Fruit fly (Drosophila melanogaster) whole organism, embryonic: Measurements from ENCODE around the gene CG11836.
A peak's percentile ranks its signal among the peaks of the same experiment; 100 is the strongest.

ENCODE experiments used
- BEAF-32 ChIP-seq: fragments of 200-800 bp; sonication (Bioruptor generic); optimal IDR thresholded peaks from 3 replicates; lab custom pipeline; 2017; ENCODE audit warnings: missing biosample characterization, missing genetic modification characterization, mild to moderate bottlenecking, moderate library complexity, missing genetic modification reagents
- BtbVII ChIP-seq: fragments of 200-800 bp; sonication (Bioruptor generic); optimal IDR thresholded peaks from 3 replicates; lab custom pipeline; 2017; ENCODE audit warnings: missing biosample characterization, mild to moderate bottlenecking, missing genetic modification characterization
- CG11696 ChIP-seq: fragments of 200-800 bp; sonication (Bioruptor generic); IDR thresholded peaks from 2 replicates; pipeline ENCODE4 v1.3.6; 2022; ENCODE audit warnings: missing biosample characterization, missing genetic modification characterization
- CG12219 ChIP-seq: fragments of 200-800 bp; sonication (Bioruptor generic); optimal IDR thresholded peaks from 3 replicates; lab custom pipeline; 2018; ENCODE audit warnings: missing biosample characterization, mild to moderate bottlenecking, missing genetic modification characterization
- CG15514 ChIP-seq: fragments of 200-800 bp; sonication (Bioruptor generic); optimal IDR thresholded peaks from 3 replicates; lab custom pipeline; 2017; ENCODE audit warnings: missing biosample characterization, missing genetic modification characterization, mild to moderate bottlenecking, moderate library complexity, missing genetic modification reagents
- CG1603 ChIP-seq: fragments of 200-800 bp; sonication (Bioruptor generic); optimal IDR thresholded peaks from 2 replicates; lab custom pipeline; 2019; ENCODE audit warnings: missing biosample characterization, mild to moderate bottlenecking, missing genetic modification characterization, moderate library complexity
- CG17359 ChIP-seq: fragments of 200-800 bp; sonication (Bioruptor generic); optimal IDR thresholded peaks from 3 replicates; lab custom pipeline; 2018; ENCODE audit warnings: missing biosample characterization, mild to moderate bottlenecking, missing genetic modification characterization, moderate library complexity
- CG1832 ChIP-seq: fragments of 200-800 bp; sonication (Bioruptor generic); optimal IDR thresholded peaks from 2 replicates; lab custom pipeline; 2017; ENCODE audit warnings: missing biosample characterization, mild to moderate bottlenecking, missing genetic modification characterization, inconsistent platforms
- CG42726 ChIP-seq: fragments of 200-800 bp; sonication (Bioruptor generic); IDR thresholded peaks from 2 replicates; pipeline ENCODE4 v1.3.6; 2022; ENCODE audit warnings: missing biosample characterization, missing genetic modification characterization; ENCODE audit not compliant: partially characterized antibody
- CG5180 ChIP-seq: fragments of 200-800 bp; sonication (Bioruptor generic); optimal IDR thresholded peaks from 3 replicates; lab custom pipeline; 2017; ENCODE audit warnings: missing biosample characterization, missing genetic modification characterization, mild to moderate bottlenecking, moderate library complexity, missing genetic modification reagents
- CG6689 ChIP-seq: fragments of 200-800 bp; sonication (Bioruptor generic); IDR thresholded peaks from 2 replicates; pipeline ENCODE4 v1.3.6; 2022; ENCODE audit warnings: missing biosample characterization, missing genetic modification characterization
- CG7987 ChIP-seq: fragments of 200-800 bp; sonication (Bioruptor generic); optimal IDR thresholded peaks from 2 replicates; lab custom pipeline; 2018; ENCODE audit warnings: missing biosample characterization, mild to moderate bottlenecking, missing genetic modification characterization, moderate library complexity
- CG9817 ChIP-seq: fragments of 200-800 bp; sonication (Bioruptor generic); optimal IDR thresholded peaks from 2 replicates; lab custom pipeline; 2018; ENCODE audit warnings: missing biosample characterization, mild to moderate bottlenecking, missing genetic modification characterization, moderate library complexity
- CHES-1-like ChIP-seq: fragments of 200-800 bp; sonication (Bioruptor generic); optimal IDR thresholded peaks from 2 replicates; lab custom pipeline; 2016; ENCODE audit warnings: missing biosample characterization, missing genetic modification characterization
- D ChIP-seq, 2 experiments: fragments of 200-800 bp in 1 of 2; fragments of >200 bp in 1 of 2; sonication (Bioruptor generic) in 1 of 2; optimal IDR thresholded peaks; 2 replicates in 1 of 2; 3 replicates in 1 of 2; lab custom pipeline; 2017; ENCODE audit warnings: mild to moderate bottlenecking in 1 of 2, missing biosample characterization in 1 of 2, missing genetic modification characterization in 1 of 2, missing genetic modification reagents in 1 of 2
- Dp ChIP-seq: fragments of 200-800 bp; sonication (Bioruptor generic); optimal IDR thresholded peaks from 2 replicates; lab custom pipeline; 2018; ENCODE audit warnings: missing biosample characterization, mild to moderate bottlenecking, missing genetic modification characterization, moderate library complexity
- Hand ChIP-seq: fragments of 200-800 bp; sonication (Bioruptor generic); optimal IDR thresholded peaks from 2 replicates; lab custom pipeline; 2017; ENCODE audit warnings: mild to moderate bottlenecking, missing biosample characterization, missing genetic modification reagents, missing genetic modification characterization
- HmgZ ChIP-seq: fragments of 200-800 bp; sonication (Bioruptor generic); optimal IDR thresholded peaks from 2 replicates; lab custom pipeline; 2018; ENCODE audit warnings: missing biosample characterization, mild to moderate bottlenecking, missing genetic modification characterization
- Hmr ChIP-seq: fragments of 200-800 bp; sonication (Bioruptor generic); optimal IDR thresholded peaks from 3 replicates; lab custom pipeline; 2017; ENCODE audit warnings: mild to moderate bottlenecking, missing biosample characterization, missing genetic modification reagents, missing genetic modification characterization
- Med ChIP-seq: fragments of 200-800 bp; sonication (Bioruptor generic); peaks from one replicate; lab custom pipeline; 2016; ENCODE audit warnings: missing biosample characterization, missing genetic modification characterization, mild to moderate bottlenecking, inconsistent platforms, moderate library complexity
- NK7.1 ChIP-seq: fragments of 200-800 bp; sonication (Bioruptor generic); optimal IDR thresholded peaks from 3 replicates; lab custom pipeline; 2016; ENCODE audit warnings: missing biosample characterization, missing genetic modification characterization
- PHDP ChIP-seq: fragments of 200-800 bp; sonication (Bioruptor generic); optimal IDR thresholded peaks from 3 replicates; lab custom pipeline; 2018; ENCODE audit warnings: missing biosample characterization, mild to moderate bottlenecking, missing genetic modification characterization, moderate library complexity
- Pdp1 ChIP-seq, 2 experiments: fragments of 200-800 bp; sonication (Bioruptor generic); optimal IDR thresholded peaks; 3 replicates each; lab custom pipeline; 2016; ENCODE audit warnings: missing biosample characterization in 2 of 2, missing genetic modification characterization in 2 of 2, mild to moderate bottlenecking in 1 of 2, moderate library complexity in 1 of 2
- Stat92E ChIP-seq, 3 experiments: fragments of >200 bp in 2 of 3; fragments of 200-800 bp in 1 of 3; sonication (Bioruptor generic) in 1 of 3; optimal IDR thresholded peaks; 2 replicates each; lab custom pipeline; 2017 to 2019; ENCODE audit warnings: missing biosample characterization in 3 of 3, missing genetic modification characterization in 3 of 3, mild to moderate bottlenecking in 1 of 3, moderate library complexity in 1 of 3
- Trl ChIP-seq, 3 experiments: fragments of >200 bp in 2 of 3; fragments of 200-800 bp in 1 of 3; sonication (Bioruptor generic) in 1 of 3; optimal IDR thresholded peaks; 2 replicates in 1 of 3; 3 replicates in 2 of 3; lab custom pipeline; 2016 to 2017; ENCODE audit warnings: missing biosample characterization in 1 of 3, missing genetic modification characterization in 1 of 3
- bcd ChIP-seq: fragments of 200-800 bp; sonication (Bioruptor generic); optimal IDR thresholded peaks from 2 replicates; lab custom pipeline; 2017; ENCODE audit warnings: missing biosample characterization, mild to moderate bottlenecking, missing genetic modification characterization
- caup ChIP-seq: fragments of 200-800 bp; sonication (Bioruptor generic); optimal IDR thresholded peaks from 3 replicates; lab custom pipeline; 2017; ENCODE audit warnings: missing biosample characterization, mild to moderate bottlenecking, missing genetic modification characterization, moderate library complexity; ENCODE audit not compliant: severe bottlenecking
- crp ChIP-seq, 2 experiments: fragments of 200-800 bp; sonication (Bioruptor generic); optimal IDR thresholded peaks; 2 replicates in 1 of 2; 3 replicates in 1 of 2; lab custom pipeline; 2017; ENCODE audit warnings: missing biosample characterization in 2 of 2, missing genetic modification characterization in 2 of 2, mild to moderate bottlenecking in 1 of 2, moderate library complexity in 1 of 2
- cwo ChIP-seq: fragments of 200-800 bp; sonication (Bioruptor generic); optimal IDR thresholded peaks from 3 replicates; lab custom pipeline; 2017; ENCODE audit warnings: missing biosample characterization, missing genetic modification characterization, mild to moderate bottlenecking, moderate library complexity, missing genetic modification reagents
- ftz-f1 ChIP-seq: fragments of 200-800 bp; sonication (Bioruptor generic); optimal IDR thresholded peaks from 2 replicates; lab custom pipeline; 2016; ENCODE audit warnings: missing biosample characterization, missing genetic modification characterization
- gcm ChIP-seq: fragments of 200-800 bp; sonication (Bioruptor generic); optimal IDR thresholded peaks from 2 replicates; lab custom pipeline; 2019; ENCODE audit warnings: missing biosample characterization, mild to moderate bottlenecking, missing genetic modification characterization, moderate library complexity
- gcm2 ChIP-seq: fragments of 200-800 bp; sonication (Bioruptor generic); optimal IDR thresholded peaks from 2 replicates; lab custom pipeline; 2016; ENCODE audit warnings: missing biosample characterization, missing genetic modification characterization
- grn ChIP-seq: fragments of 200-800 bp; sonication (Bioruptor generic); optimal IDR thresholded peaks from 3 replicates; lab custom pipeline; 2017; ENCODE audit warnings: missing biosample characterization, missing genetic modification characterization
- gro ChIP-seq: fragments of 200-800 bp; sonication (Bioruptor generic); optimal IDR thresholded peaks from 2 replicates; lab custom pipeline; 2016; ENCODE audit warnings: missing biosample characterization, missing genetic modification characterization
- her ChIP-seq: fragments of 200-800 bp; sonication (Bioruptor generic); optimal IDR thresholded peaks from 2 replicates; lab custom pipeline; 2016; ENCODE audit warnings: missing biosample characterization, missing genetic modification characterization
- ind ChIP-seq: fragments of 200-800 bp; sonication (Bioruptor generic); optimal IDR thresholded peaks from 3 replicates; lab custom pipeline; 2016; ENCODE audit warnings: missing biosample characterization, missing genetic modification characterization
- jumu ChIP-seq: fragments of 200-800 bp; sonication (Bioruptor generic); optimal IDR thresholded peaks from 3 replicates; lab custom pipeline; 2016; ENCODE audit warnings: missing biosample characterization, missing genetic modification characterization
- kay ChIP-seq: fragments of 200-800 bp; sonication (Bioruptor generic); optimal IDR thresholded peaks from 2 replicates; lab custom pipeline; 2016; ENCODE audit warnings: missing biosample characterization, missing genetic modification characterization
- mirr ChIP-seq: fragments of 200-800 bp; sonication (Bioruptor generic); optimal IDR thresholded peaks from 3 replicates; lab custom pipeline; 2018; ENCODE audit warnings: missing biosample characterization, mild to moderate bottlenecking, missing genetic modification characterization
- nau ChIP-seq: fragments of 200-800 bp; sonication (Bioruptor generic); optimal IDR thresholded peaks from 3 replicates; lab custom pipeline; 2017; ENCODE audit warnings: missing biosample characterization, mild to moderate bottlenecking, missing genetic modification characterization, missing genetic modification reagents
- p53 ChIP-seq: fragments of 200-800 bp; sonication (Bioruptor generic); optimal IDR thresholded peaks from 2 replicates; lab custom pipeline; 2016; ENCODE audit warnings: missing biosample characterization, missing genetic modification characterization
- pita ChIP-seq: fragments of 200-800 bp; sonication (Bioruptor generic); optimal IDR thresholded peaks from 2 replicates; lab custom pipeline; 2017; ENCODE audit warnings: missing biosample characterization, mild to moderate bottlenecking, missing genetic modification characterization
- pzg ChIP-seq: fragments of 200-800 bp; sonication (Bioruptor generic); optimal IDR thresholded peaks from 3 replicates; lab custom pipeline; 2018; ENCODE audit warnings: missing biosample characterization, mild to moderate bottlenecking, missing genetic modification characterization, moderate library complexity
- sqz ChIP-seq: fragments of 200-800 bp; sonication (Bioruptor generic); optimal IDR thresholded peaks from 3 replicates; lab custom pipeline; 2018; ENCODE audit warnings: missing biosample characterization, mild to moderate bottlenecking, missing genetic modification characterization
- trh ChIP-seq: fragments of 200-800 bp; sonication (Bioruptor generic); optimal IDR thresholded peaks from 2 replicates; lab custom pipeline; 2016; ENCODE audit warnings: missing biosample characterization, missing genetic modification characterization

Gene CG11836

DNA sequence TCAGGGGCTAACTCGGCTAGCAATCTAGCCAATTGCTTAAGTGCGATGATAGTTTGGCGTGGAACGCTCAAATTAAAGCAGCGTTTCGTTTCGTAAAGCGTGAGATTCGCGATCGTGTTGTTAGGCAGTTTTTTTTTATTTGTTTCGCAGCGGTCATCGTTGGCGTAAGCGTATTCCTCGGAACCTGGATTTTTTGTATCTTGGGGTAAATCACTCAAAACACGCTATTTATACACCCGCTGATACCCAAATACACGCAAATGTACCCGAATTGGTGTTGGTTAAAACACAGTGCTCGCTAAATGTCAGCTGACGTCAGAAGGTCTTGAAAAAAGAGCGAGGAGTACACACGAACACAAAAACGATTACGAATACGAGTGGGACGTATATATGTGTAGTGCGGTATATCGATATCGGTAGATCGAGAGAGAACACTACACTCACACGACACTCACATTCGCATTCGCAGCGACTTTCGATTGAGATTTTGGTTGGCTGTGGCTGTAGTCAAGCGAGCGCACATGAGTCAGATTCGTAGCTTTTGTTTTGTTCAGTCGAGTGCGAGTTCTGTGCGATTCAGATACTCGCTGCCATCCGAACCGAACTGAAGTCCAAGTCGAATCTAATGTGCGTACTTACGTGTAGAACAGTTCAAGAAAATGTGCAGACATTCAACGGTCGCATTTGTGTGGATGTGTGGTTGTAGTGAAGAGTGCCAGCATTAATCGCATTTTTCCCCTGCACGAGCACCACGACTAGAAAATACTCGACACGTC lies 21.0 kb upstream of the CG11836 start (continued):
- TF ChIP-seq BEAF-32 (GFP tag; lab: Kevin White, UChicago), result peak; percentile 46
- TF ChIP-seq ind (GFP tag; lab: Kevin White, UChicago), result no peak
- TF ChIP-seq CG6689 (GFP tag; lab: Robert Waterston, UW), result no peak
- peak; percentile 31 for TF ChIP-seq Dp (GFP tag; lab: Kevin White, UChicago)
- no peak for TF ChIP-seq CG1832 (GFP tag; lab: Kevin White, UChicago)
- TF ChIP-seq nau (GFP tag; lab: Kevin White, UChicago), result peak; percentile 5
- TF ChIP-seq mirr (GFP tag; lab: Kevin White, UChicago), result peak; percentile 93
- peak; percentile 15 for TF ChIP-seq her (GFP tag; lab: Kevin White, UChicago)
- peak; percentile 80 for TF ChIP-seq Med (GFP tag; lab: Kevin White, UChicago)
- TF ChIP-seq bcd (GFP tag; lab: Kevin White, UChicago), result no peak
- TF ChIP-seq D (optimal IDR thresholded peaks at IDR 0.05; lab: Kevin White, UChicago), result peak; percentile 39
- no peak for TF ChIP-seq D (GFP tag; optimal IDR thresholded peaks at IDR 0.05; lab: Kevin White, UChicago)
- TF ChIP-seq kay (GFP tag; lab: Kevin White, UChicago), result peak; percentile 93
- peak; percentile 27 for TF ChIP-seq gcm2 (GFP tag; lab: Kevin White, UChicago)
- TF ChIP-seq ftz-f1 (GFP tag; lab: Kevin White, UChicago), result peak; percentile 46
- peak in 1 of 2 experiments; percentile 54 for TF ChIP-seq Pdp1 (GFP tag; optimal IDR thresholded peaks at IDR 0.05; lab: Kevin White, UChicago)
- TF ChIP-seq trh (GFP tag; lab: Kevin White, UChicago), result no peak
- TF ChIP-seq gcm, result peak; percentile 42
- peak; percentile 4 for TF ChIP-seq gro (GFP tag; lab: Kevin White, UChicago)
- TF ChIP-seq sqz, result peak; percentile 34
- peak; percentile 55 for TF ChIP-seq grn (GFP tag; lab: Kevin White, UChicago)
- TF ChIP-seq CG7987 (GFP tag; lab: Kevin White, UChicago), result peak; percentile 52
- TF ChIP-seq Hand (GFP tag; lab: Kevin White, UChicago), result peak; percentile 55
- TF ChIP-seq CG5180, result peak; percentile 86
- TF ChIP-seq NK7.1 (GFP tag; lab: Kevin White, UChicago), result no peak
- TF ChIP-seq p53 (GFP tag; lab: Kevin White, UChicago), result peak; percentile 42
- TF ChIP-seq crp (GFP tag; optimal IDR thresholded peaks at IDR 0.05; lab: Kevin White, UChicago), result peak in 1 of 2 experiments; percentile 56
- TF ChIP-seq pita (GFP tag; lab: Kevin White, UChicago), result no peak
- TF ChIP-seq CG1603 (tag; lab: Kevin White, UChicago), result peak; percentile 8
- peak; percentile 13 for TF ChIP-seq CG17359 (tag; lab: Kevin White, UChicago)
- TF ChIP-seq CG11696 (GFP tag; lab: Robert Waterston, UW), result no peak
- TF ChIP-seq Trl (optimal IDR thresholded peaks at IDR 0.05; lab: Kevin White, UChicago), result peak; percentile 49 to 84
- TF ChIP-seq Trl (GFP tag; optimal IDR thresholded peaks at IDR 0.05; lab: Kevin White, UChicago), result peak; percentile 9
- peak; percentile 67 for TF ChIP-seq Hmr
- TF ChIP-seq BtbVII, result peak; percentile 61
- TF ChIP-seq caup, result peak; percentile 39
- peak; percentile 33 for TF ChIP-seq CG15514 (GFP tag; lab: Kevin White, UChicago)
- peak in 1 of 3 experiments; percentile 62 for TF ChIP-seq Stat92E (GFP tag; optimal IDR thresholded peaks at IDR 0.05; lab: Kevin White, UChicago)
- TF ChIP-seq cwo (GFP tag; lab: Kevin White, UChicago), result peak; percentile 49
- TF ChIP-seq CG9817 (tag; lab: Kevin White, UChicago), result no peak
- peak; percentile 10 for TF ChIP-seq CHES-1-like
- TF ChIP-seq PHDP (tag; lab: Kevin White, UChicago), result peak; percentile 42
- peak; percentile 17 for TF ChIP-seq jumu
- TF ChIP-seq CG12219 (GFP tag; lab: Kevin White, UChicago), result peak; percentile 8
- TF ChIP-seq HmgZ (tag; lab: Kevin White, UChicago), result peak; percentile 75
- peak; percentile 32 for TF ChIP-seq pzg (GFP tag; lab: Kevin White, UChicago)
- TF ChIP-seq CG42726 (GFP tag; lab: Robert Waterston, UW), result no peak
